Worm (Caenorhabditis elegans): ENCODE data around the gene pyk-2.

Gene pyk-2

ce11 chrIV:10896512-10896911, 13.2 kb upstream of the pyk-2 start, which contains the start of gene srlf-13:
Gene srlf-13 (minus strand): TSS chrIV:10896612.
- TF ChIP-seq nhr-25 (tag; optimal IDR thresholded peaks at IDR 0.05) (no peak), ztf-1 (GFP tag; conservative IDR thresholded peaks at IDR 0.05) (no peak)

DNA sequence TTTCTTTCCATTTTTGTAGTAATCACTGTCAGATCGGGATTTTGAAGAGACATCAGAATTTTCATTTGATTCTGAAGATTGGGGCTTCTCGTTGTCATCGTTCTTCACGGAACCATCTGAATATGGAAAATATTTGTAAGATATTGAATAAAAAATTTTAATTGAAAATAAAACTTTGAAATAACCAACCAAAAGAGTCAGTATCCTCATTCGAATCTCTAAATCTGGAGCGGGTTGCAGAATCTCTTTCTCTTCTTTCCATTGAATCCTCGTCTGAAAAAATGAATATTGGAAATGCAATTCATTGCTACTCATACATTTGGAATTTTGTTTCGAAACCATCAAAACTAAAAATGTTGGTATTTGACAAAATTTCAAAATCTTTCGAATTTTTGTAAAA, 11.6 kb upstream of the pyk-2 start:
- TF ChIP-seq F13H6.1 (tag; optimal IDR thresholded peaks at IDR 0.05) = no peak
- no peak for TF ChIP-seq lin-13 (GFP tag; optimal IDR thresholded peaks at IDR 0.05)
- no peak for TF ChIP-seq mab-5 (tag; optimal IDR thresholded peaks at IDR 0.05)
- no peak for TF ChIP-seq sma-9 (GFP tag; optimal IDR thresholded peaks at IDR 0.05)
- no peak for TF ChIP-seq sma-9 (tag; optimal IDR thresholded peaks at IDR 0.05)
- no peak for TF ChIP-seq alr-1 (tag; optimal IDR thresholded peaks at IDR 0.05)

ce11 chrIV:10899091-10899490, 10.6 kb upstream of the pyk-2 start, which contains the start of the genes F13E9.9 and F13E9.19:
Gene F13E9.9 (minus strand): TSS chrIV:10899191.
Gene F13E9.19 (plus strand): TSS chrIV:10899406.
- TF ChIP-seq nhr-25 (tag; optimal IDR thresholded peaks at IDR 0.05) (no peak), nhr-10 (tag; optimal IDR thresholded peaks at IDR 0.05) (no peak), sma-9 (GFP tag; optimal IDR thresholded peaks at IDR 0.05) (no peak), sma-9 (tag; optimal IDR thresholded peaks at IDR 0.05) (no peak), ceh-82 (tag; optimal IDR thresholded peaks at IDR 0.05) (no peak)

DNA sequence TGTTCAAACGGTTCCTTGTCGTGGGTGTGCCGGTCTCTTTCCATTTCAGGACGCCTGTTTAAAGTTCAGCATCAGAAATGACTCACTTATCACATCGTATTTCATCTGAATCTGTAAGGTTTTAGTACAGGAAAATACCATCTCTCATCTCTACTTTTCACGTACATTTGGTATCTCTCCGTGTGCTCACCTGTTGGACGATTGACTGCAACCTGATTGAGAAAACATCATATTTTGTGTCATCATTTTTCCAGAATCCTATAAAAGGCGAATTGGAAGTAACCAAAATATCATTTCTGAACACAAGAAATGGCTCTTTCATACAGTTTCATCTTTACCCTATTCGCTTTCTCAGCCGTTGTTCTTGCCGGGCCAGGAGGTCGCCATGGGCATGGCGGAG, 9.6 kb upstream of the pyk-2 start, which contains the start of gene srlf-30:
Gene srlf-30, plus strand, starts transcription at position 301 of the 400 bp plus-strand sequence.
- TF ChIP-seq nhr-25 (tag; optimal IDR thresholded peaks at IDR 0.05) (no peak), Y55F3AM.14 (GFP tag; optimal IDR thresholded peaks at IDR 0.05) (no peak)

- TF ChIP-seq nhr-21 (tag; optimal IDR thresholded peaks at IDR 0.05) (no peak), aly-2 (tag; optimal IDR thresholded peaks at IDR 0.05) (no peak), peb-1 (tag; optimal IDR thresholded peaks at IDR 0.05) (no peak), lin-11 (tag; optimal IDR thresholded peaks at IDR 0.05) (no peak), sma-9 (GFP tag; optimal IDR thresholded peaks at IDR 0.05) (no peak), sma-9 (tag; optimal IDR thresholded peaks at IDR 0.05) (no peak), sma-3 (GFP tag; optimal IDR thresholded peaks at IDR 0.05) (no peak), nhr-6 (tag; optimal IDR thresholded peaks at IDR 0.05) (no peak), elt-3 (tag; optimal IDR thresholded peaks at IDR 0.05) (no peak), unc-55 (GFP tag; optimal IDR thresholded peaks at IDR 0.05) (no peak)
Observed at ce11 chrIV:10902476-10902875, 7.2 kb upstream of the pyk-2 start.

DNA sequence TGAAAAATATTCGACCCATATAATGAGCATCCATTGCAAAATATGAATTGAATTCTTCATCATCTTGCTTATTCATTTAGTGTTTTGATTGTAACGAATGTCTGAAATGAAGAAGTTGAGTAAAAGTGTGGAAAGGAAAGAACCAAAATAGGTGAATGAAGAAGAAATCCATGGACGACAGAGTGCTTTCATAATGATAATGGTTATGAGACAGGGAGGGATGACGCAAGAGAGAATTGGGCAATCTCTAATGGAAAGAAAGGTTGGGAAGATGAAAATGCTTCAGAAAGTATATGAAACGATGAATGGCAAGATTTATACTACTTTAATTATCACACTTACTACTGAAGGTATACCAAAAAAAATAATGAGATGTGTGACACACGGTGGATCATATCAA, 5.4 kb upstream of the pyk-2 start, which contains the start of gene ZK596.3:
Gene ZK596.3, minus strand, starts transcription at position 101 of the 400 bp plus-strand sequence.
- TF ChIP-seq gmeb-1 (tag; optimal IDR thresholded peaks at IDR 0.05) = no peak
- no peak for TF ChIP-seq ZK546.5 (tag; optimal IDR thresholded peaks at IDR 0.05)
- TF ChIP-seq C34F6.9 (tag; optimal IDR thresholded peaks at IDR 0.05) = no peak
- TF ChIP-seq nhr-25 (tag; optimal IDR thresholded peaks at IDR 0.05) = no peak
- no peak for TF ChIP-seq elt-1 (tag; optimal IDR thresholded peaks at IDR 0.05)
- no peak for TF ChIP-seq Y55F3AM.14 (GFP tag; optimal IDR thresholded peaks at IDR 0.05)
- TF ChIP-seq lin-39 (tag; optimal IDR thresholded peaks at IDR 0.05) = no peak

DNA sequence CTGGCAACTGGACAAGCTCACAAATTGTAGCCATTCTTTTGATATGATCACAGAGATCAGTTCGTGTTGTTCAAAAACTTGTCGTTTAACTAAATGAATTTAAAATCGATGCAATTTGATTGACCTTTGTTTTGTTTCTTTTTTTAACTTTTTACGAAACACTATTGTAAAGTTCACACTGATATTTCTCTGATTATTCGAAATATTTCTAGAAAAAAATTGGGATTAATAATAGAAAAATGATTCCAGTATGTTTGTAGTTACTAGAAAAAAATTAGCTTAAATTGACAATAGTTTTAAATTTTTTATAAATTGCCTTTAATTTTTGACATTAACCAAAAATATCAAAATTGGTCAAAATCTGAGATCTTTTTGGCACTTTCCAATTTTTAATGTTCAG, 507 bp upstream of the pyk-2 start, which contains the start of gene ZK596.2:
Gene ZK596.2, minus strand, starts transcription at position 101 of the 400 bp plus-strand sequence.
- TF ChIP-seq sma-9 (GFP tag; optimal IDR thresholded peaks at IDR 0.05) = no peak
- TF ChIP-seq sma-9 (tag; optimal IDR thresholded peaks at IDR 0.05) = no peak
- no peak for TF ChIP-seq nhr-23 (tag; optimal IDR thresholded peaks at IDR 0.05)
- TF ChIP-seq skn-1 (tag; optimal IDR thresholded peaks at IDR 0.05) = no peak
- TF ChIP-seq dmd-4 (tag; optimal IDR thresholded peaks at IDR 0.05) = no peak
- TF ChIP-seq nhr-21 (tag; optimal IDR thresholded peaks at IDR 0.05) = no peak
- TF ChIP-seq sem-4 (tag; optimal IDR thresholded peaks at IDR 0.05) = no peak
- TF ChIP-seq nhr-237 (tag; optimal IDR thresholded peaks at IDR 0.05) = no peak
- no peak for TF ChIP-seq nhr-25 (tag; optimal IDR thresholded peaks at IDR 0.05)
- TF ChIP-seq lin-13 (GFP tag; optimal IDR thresholded peaks at IDR 0.05) = no peak
- TF ChIP-seq R02D3.7 (tag; optimal IDR thresholded peaks at IDR 0.05) = no peak

All from whole organism, L2 larva.